Worm (Caenorhabditis elegans) whole organism, early embryonic: ENCODE results near the gene stip-1.

Source experiments
- B0310.2 ChIP-seq: sonication (generic microtip); optimal IDR thresholded peaks from 2 replicates; lab custom pipeline; 2016; ENCODE audit warnings: mild to moderate bottlenecking, missing genetic modification characterization, missing compliant biosample characterization
- F13C5.2 ChIP-seq: sonication (generic microtip); optimal IDR thresholded peaks from 2 replicates; lab custom pipeline; 2017; ENCODE audit warnings: mild to moderate bottlenecking, missing genetic modification characterization, inconsistent platforms, missing compliant biosample characterization
- aly-1 ChIP-seq: sonication (generic microtip); optimal IDR thresholded peaks from 2 replicates; lab custom pipeline; 2016; ENCODE audit warnings: missing genetic modification characterization, missing compliant biosample characterization
- ama-1 ChIP-seq: fragments of 150-350 bp; optimal IDR thresholded peaks from 2 replicates; lab custom pipeline; 2014
- ceh-13 ChIP-seq: fragments of 200-800 bp; sonication (Bioruptor generic); optimal IDR thresholded peaks from 2 replicates; lab custom pipeline; 2018; ENCODE audit warnings: mild to moderate bottlenecking, missing genetic modification characterization, missing compliant biosample characterization
- ceh-36 ChIP-seq: sonication (generic microtip); optimal IDR thresholded peaks from 2 replicates; lab custom pipeline; 2016; ENCODE audit warnings: missing genetic modification characterization, inconsistent platforms, missing compliant biosample characterization
- ets-7 ChIP-seq: sonication (generic microtip); optimal IDR thresholded peaks from 2 replicates; lab custom pipeline; 2016; ENCODE audit warnings: missing genotype, missing genetic modification characterization, missing compliant biosample characterization
- flt-1 ChIP-seq: fragments of 200-800 bp; sonication (Bioruptor generic); IDR thresholded peaks from 2 replicates; pipeline ENCODE4 v1.3.6; 2022; ENCODE audit warnings: missing genetic modification characterization, missing compliant biosample characterization
- hmbx-1 ChIP-seq: sonication (generic microtip); optimal IDR thresholded peaks from 2 replicates; lab custom pipeline; 2016; ENCODE audit warnings: mild to moderate bottlenecking, missing genetic modification characterization, missing compliant biosample characterization
- hmg-4 ChIP-seq: fragments of 200-800 bp; sonication (Bioruptor generic); optimal IDR thresholded peaks from 2 replicates; lab custom pipeline; 2018; ENCODE audit warnings: mild to moderate bottlenecking, missing genetic modification characterization, missing compliant biosample characterization
- hnd-1 ChIP-seq: sonication (generic microtip); optimal IDR thresholded peaks from 2 replicates; lab custom pipeline; 2016; ENCODE audit warnings: missing genetic modification characterization, missing compliant biosample characterization
- pes-1 ChIP-seq: fragments of 200-800 bp; sonication (Bioruptor generic); IDR thresholded peaks from 2 replicates; pipeline ENCODE4 v1.3.6; 2022; ENCODE audit warnings: missing genetic modification reagents, missing genetic modification characterization, missing compliant biosample characterization
- scrt-1 ChIP-seq: fragments of 200-800 bp; sonication (Bioruptor generic); IDR thresholded peaks from 2 replicates; pipeline ENCODE4 v1.3.6; 2022; ENCODE audit warnings: missing genetic modification characterization, missing compliant biosample characterization
- sea-1 ChIP-seq: fragments of 200-800 bp; sonication (Bioruptor generic); conservative IDR thresholded peaks from 2 replicates; pipeline ENCODE4 v1.3.6; 2022; ENCODE audit warnings: missing genetic modification characterization, missing compliant biosample characterization
- tbx-11 ChIP-seq: fragments of 200-800 bp; sonication (Bioruptor generic); IDR thresholded peaks from 2 replicates; pipeline ENCODE4 v1.3.6; 2022; ENCODE audit warnings: missing genetic modification characterization, missing compliant biosample characterization
- tbx-37 ChIP-seq: fragments of 200-800 bp; sonication (Bioruptor generic); conservative IDR thresholded peaks from 2 replicates; pipeline ENCODE4 v1.3.6; 2022; ENCODE audit warnings: missing genetic modification reagents, missing genetic modification characterization, missing compliant biosample characterization
- tra-4 ChIP-seq: sonication (generic microtip); optimal IDR thresholded peaks from 2 replicates; lab custom pipeline; 2017; ENCODE audit warnings: missing genetic modification characterization, missing compliant biosample characterization

The stip-1 gene

DNA sequence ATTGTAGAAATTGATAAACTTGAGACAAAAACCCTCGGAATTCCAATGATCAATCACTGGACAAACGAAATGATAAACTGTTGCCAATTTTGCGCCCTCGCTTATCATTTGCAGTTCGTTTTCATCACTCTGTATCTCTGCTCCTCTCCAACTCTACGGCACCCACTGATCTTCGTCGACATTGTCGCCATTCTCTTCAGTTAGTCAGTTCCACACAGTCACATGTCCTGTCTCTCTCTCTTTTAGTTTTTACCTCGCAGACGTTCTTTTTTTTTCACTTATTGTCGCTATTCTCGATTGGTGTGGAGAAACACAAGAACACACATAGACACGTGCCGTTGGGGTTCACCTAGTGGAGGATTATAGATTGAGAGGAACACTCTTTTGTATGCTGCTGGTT, 39.2 kb upstream of the stip-1 start:
- TF ChIP-seq F13C5.2 (tag; lab: Kevin White, UChicago): no peak
- no peak for TF ChIP-seq hnd-1 (tag; lab: Kevin White, UChicago)
- TF ChIP-seq tbx-11 (GFP tag; lab: Robert Waterston, UW): no peak
- no peak for TF ChIP-seq ceh-13 (GFP tag; lab: Kevin White, UChicago)
- no peak for TF ChIP-seq pes-1 (GFP tag; lab: Robert Waterston, UW)
- no peak for TF ChIP-seq tra-4 (tag; lab: Kevin White, UChicago)

DNA sequence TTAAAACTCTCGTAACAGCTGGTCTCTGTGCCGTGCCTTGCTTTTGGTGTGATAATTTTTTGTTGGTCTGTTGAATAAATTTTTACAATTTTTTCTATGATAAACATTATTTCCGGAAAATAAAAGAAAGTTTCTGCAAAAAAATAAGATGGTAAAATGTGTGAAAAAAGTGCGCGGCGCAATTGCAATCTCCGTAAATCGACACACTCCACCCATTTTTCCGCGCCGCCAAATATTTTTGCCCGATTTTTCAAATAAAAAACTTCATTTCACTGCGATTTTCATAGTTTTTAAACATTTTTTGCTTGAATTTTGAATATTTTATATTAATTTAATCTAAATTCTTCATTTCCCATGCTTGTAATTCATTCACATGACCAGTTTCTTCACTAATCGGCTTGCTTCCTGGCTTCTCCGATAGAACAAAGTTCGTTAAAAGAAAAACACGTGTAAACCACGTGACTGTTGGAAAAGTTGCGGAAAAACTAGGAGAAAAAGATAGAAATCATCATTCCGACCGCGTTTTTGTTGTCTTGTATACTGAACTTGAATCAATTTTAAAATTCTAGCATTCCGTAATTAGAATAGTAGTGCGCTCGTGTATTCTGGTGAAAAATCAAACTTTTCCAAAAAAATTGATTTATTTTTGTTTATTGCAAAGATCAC, 38.4 kb upstream of the stip-1 start:
- TF ChIP-seq F13C5.2 (tag; lab: Kevin White, UChicago) (peak; percentile 91), hmbx-1 (tag; lab: Kevin White, UChicago) (peak; percentile 51), hnd-1 (tag; lab: Kevin White, UChicago) (peak; percentile 31), scrt-1 (0 out of 2 replicates have a peak, but pooled peaks have one; percentile 25), aly-1 (tag; lab: Kevin White, UChicago) (no peak), ets-7 (tag; lab: Kevin White, UChicago) (no peak), tbx-37 (no peak), sea-1 (GFP tag; lab: Robert Waterston, UW) (peak; percentile 74; the same call in 1 of the 2 replicates), ceh-36 (tag; lab: Kevin White, UChicago) (peak; percentile 20), ceh-13 (GFP tag; lab: Kevin White, UChicago) (peak; percentile 47), flt-1 (peak; percentile 50; the same call in 1 of the 2 replicates), hmg-4 (GFP tag; lab: Kevin White, UChicago) (peak; percentile 20), ama-1 (lab: Kevin White, UChicago) (no peak), pes-1 (GFP tag; lab: Robert Waterston, UW) (peak; percentile 76), tra-4 (tag; lab: Kevin White, UChicago) (no peak), B0310.2 (tag; lab: Kevin White, UChicago) (peak; percentile 61), tbx-11 (GFP tag; lab: Robert Waterston, UW) (peak; percentile 72)

DNA sequence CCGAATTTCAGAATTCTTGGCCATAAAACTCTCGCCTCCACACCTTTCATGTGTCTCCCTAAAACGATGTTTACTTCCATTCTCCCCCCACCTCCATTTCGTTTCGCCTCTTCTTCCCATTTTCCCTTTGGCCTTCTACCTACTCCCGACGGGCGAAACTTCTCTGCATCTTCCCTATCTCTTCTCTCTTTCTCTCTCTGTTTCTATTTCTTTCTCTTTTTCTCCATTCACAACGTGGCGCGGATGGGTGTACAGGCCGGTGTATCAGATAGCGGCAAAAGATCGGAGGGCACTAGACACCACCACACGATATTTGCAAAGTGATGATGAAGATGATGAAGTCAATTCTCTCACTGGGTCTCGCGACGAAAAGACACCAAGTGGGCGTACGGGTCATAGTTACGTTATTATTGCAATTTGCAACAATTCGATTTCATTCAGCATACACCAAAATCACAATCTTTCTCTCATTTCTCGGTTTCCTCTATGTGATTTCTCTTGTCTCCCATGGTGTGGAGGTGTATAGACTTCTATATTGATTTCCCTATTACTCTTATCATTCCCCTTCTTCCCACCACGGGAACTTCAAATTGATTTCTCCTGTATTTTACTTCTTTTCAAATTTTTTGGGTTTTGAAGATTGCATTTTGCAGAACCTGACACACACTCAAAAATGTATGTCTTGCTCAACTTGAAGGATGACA, 35.0 kb upstream of the stip-1 start, which contains the start of gene ztf-27:
Gene ztf-27, plus strand, starts transcription at position 654 of the 704 bp plus-strand sequence.
- TF ChIP-seq hnd-1 (tag; lab: Kevin White, UChicago) (no peak), F13C5.2 (tag; lab: Kevin White, UChicago) (no peak), hmg-4 (GFP tag; lab: Kevin White, UChicago) (peak; percentile 33), flt-1 (no peak), B0310.2 (tag; lab: Kevin White, UChicago) (no peak), tra-4 (tag; lab: Kevin White, UChicago) (no peak), scrt-1 (no peak)

DNA sequence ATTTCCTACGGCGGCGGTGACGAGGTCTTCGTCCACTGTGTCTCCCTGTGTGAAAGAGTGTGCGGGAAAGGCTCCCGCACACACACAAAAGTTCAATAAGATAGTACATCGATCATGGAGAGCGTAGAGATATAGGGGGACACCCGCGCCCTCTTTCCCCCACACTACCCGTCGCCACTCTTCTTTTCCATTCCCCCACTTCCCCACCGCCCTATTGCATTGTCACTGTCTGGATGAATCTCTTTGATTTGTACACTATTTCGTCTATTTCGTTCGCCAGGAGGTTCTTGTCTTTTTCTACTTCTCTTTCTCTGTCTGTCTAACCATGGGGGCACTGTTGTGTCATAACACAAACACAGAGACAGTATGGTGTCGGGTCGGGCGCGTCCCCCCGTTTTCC, 32.4 kb upstream of the stip-1 start:
- TF ChIP-seq scrt-1 (no peak), tbx-37 (no peak), B0310.2 (tag; lab: Kevin White, UChicago) (peak; percentile 7), ceh-36 (tag; lab: Kevin White, UChicago) (no peak), pes-1 (GFP tag; lab: Robert Waterston, UW) (no peak), aly-1 (tag; lab: Kevin White, UChicago) (no peak), ama-1 (lab: Kevin White, UChicago) (no peak), hmg-4 (GFP tag; lab: Kevin White, UChicago) (peak; percentile 39), hmbx-1 (tag; lab: Kevin White, UChicago) (no peak), tra-4 (tag; lab: Kevin White, UChicago) (no peak), F13C5.2 (tag; lab: Kevin White, UChicago) (peak; percentile 10)

DNA sequence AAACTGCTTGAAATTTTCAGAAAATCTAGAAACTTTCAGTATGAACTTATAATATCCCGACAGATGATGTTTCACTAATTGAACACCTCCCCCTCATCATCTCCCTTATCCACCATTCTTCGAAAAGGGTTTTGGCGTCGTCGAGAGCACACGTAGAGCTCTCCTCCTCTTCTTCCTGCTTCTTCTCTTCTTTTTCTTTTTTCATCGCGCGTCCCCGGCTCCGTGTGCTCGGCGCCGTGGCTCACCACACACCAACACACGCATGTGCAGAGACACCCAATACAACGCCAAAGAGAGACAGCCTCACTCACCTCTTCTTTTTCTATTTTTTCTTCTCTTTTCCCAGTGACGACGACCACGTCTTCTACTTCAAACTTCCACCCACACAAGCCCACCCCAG, 29.7 kb upstream of the stip-1 start:
- TF ChIP-seq sea-1 (GFP tag; lab: Robert Waterston, UW) (no peak), B0310.2 (tag; lab: Kevin White, UChicago) (no peak), tbx-37 (no peak), hmg-4 (GFP tag; lab: Kevin White, UChicago) (no peak), tra-4 (tag; lab: Kevin White, UChicago) (no peak), hmbx-1 (tag; lab: Kevin White, UChicago) (no peak), F13C5.2 (tag; lab: Kevin White, UChicago) (no peak), flt-1 (no peak), pes-1 (GFP tag; lab: Robert Waterston, UW) (no peak), ceh-13 (GFP tag; lab: Kevin White, UChicago) (no peak), hnd-1 (tag; lab: Kevin White, UChicago) (no peak), ama-1 (lab: Kevin White, UChicago) (no peak), scrt-1 (no peak), aly-1 (tag; lab: Kevin White, UChicago) (no peak), ceh-36 (tag; lab: Kevin White, UChicago) (no peak)

DNA sequence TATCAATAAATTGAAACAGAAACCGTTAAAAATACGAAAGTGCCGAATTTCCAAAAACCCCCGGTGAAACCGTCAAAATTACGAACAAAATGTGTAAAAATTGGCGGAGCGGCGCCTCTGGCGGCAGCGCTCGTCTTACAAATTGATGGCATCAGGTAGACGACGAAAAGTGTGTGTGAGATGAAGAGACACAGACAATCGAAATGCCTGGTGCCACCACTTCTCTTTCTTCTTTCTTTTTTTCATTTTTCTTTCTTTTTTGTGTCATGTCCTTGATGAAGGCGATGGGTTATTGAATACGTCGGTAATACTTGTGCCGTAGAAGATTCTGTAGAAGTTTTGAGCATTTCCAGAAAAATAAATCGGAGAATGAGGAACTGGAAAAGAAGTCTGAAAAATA, 28.1 kb upstream of the stip-1 start:
- TF ChIP-seq hmg-4 (GFP tag; lab: Kevin White, UChicago) (no peak), hnd-1 (tag; lab: Kevin White, UChicago) (no peak), aly-1 (tag; lab: Kevin White, UChicago) (no peak), tbx-37 (no peak), tra-4 (tag; lab: Kevin White, UChicago) (no peak), ceh-36 (tag; lab: Kevin White, UChicago) (no peak), flt-1 (no peak), scrt-1 (no peak), pes-1 (GFP tag; lab: Robert Waterston, UW) (no peak), ceh-13 (GFP tag; lab: Kevin White, UChicago) (no peak), B0310.2 (tag; lab: Kevin White, UChicago) (no peak), sea-1 (GFP tag; lab: Robert Waterston, UW) (no peak), ama-1 (lab: Kevin White, UChicago) (no peak), hmbx-1 (tag; lab: Kevin White, UChicago) (no peak), ets-7 (tag; lab: Kevin White, UChicago) (no peak)
